Fruit fly (Drosophila melanogaster): Measurements from ENCODE around the gene CG6766.

DNA sequence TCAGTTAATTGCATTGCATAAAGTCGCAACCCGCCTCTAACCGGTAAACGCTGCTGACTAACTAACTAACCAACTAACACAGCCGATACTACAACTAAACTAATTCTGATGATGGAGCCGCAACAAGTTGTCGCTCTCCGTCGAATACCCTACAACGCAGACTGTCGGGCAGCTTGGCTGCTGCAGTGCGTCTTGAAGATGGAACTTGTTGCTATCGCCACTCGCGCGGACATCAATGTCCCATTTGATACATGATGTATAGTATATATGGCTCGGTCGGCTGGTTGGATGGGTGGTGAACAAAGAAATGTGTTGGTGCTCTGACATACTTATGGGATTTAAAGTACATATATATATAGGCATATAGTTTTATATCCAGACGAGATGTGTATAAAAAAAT lies 15.0 kb downstream of the CG6766 start:
- no peak for TF ChIP-seq CG11617 (GFP tag; optimal IDR thresholded peaks at IDR 0.05)
- no peak for TF ChIP-seq pad (GFP tag; optimal IDR thresholded peaks at IDR 0.05)
- no peak for TF ChIP-seq CG14711 (tag; optimal IDR thresholded peaks at IDR 0.05)
- no peak for TF ChIP-seq bab1 (GFP tag; optimal IDR thresholded peaks at IDR 0.05)
- no peak for TF ChIP-seq cic (GFP tag; optimal IDR thresholded peaks at IDR 0.05)
- no peak for TF ChIP-seq Hr96 (GFP tag; optimal IDR thresholded peaks at IDR 0.05)
- TF ChIP-seq cnc (optimal IDR thresholded peaks at IDR 0.05), result no peak
- no peak for TF ChIP-seq tj (GFP tag; optimal IDR thresholded peaks at IDR 0.05)
- no peak for TF ChIP-seq Mnt (GFP tag; optimal IDR thresholded peaks at IDR 0.05)
- TF ChIP-seq CG12768 (GFP tag; optimal IDR thresholded peaks at IDR 0.05), result peak; percentile 6
- TF ChIP-seq ovo (GFP tag; optimal IDR thresholded peaks at IDR 0.05), result peak; percentile 12
- no peak for TF ChIP-seq Crg-1 (GFP tag; optimal IDR thresholded peaks at IDR 0.05)
- peak; percentile 49 for TF ChIP-seq kay (GFP tag; ENCODE audit: borderline replicate concordance)
